Worm (Caenorhabditis elegans): Measurements from ENCODE around the gene nhr-192.

DNA sequence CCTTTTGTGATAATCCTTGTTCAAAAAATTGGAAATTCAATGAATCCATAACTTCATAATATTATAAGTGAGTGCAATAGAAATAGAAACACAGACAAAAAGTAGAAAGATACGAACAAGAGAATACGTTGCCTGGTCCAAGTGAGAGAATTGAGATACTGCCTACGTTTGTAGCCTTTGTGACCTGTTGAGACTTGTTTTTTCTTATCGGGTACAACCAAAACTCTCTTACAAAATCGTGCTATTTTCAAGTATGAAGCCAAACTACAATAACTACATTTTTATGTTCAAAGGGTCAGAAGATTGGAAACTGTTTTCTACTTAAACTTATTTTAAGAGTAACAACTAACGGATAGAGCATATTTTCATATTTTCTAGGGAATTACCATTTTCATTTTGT is 11.2 kb upstream of the nhr-192 start, which contains the start of gene nhr-205:
- TF ChIP-seq ets-4 (tag; optimal IDR thresholded peaks at IDR 0.05) (no peak), ama-1 (optimal IDR thresholded peaks at IDR 0.05) (no peak), elt-2 (tag; optimal IDR thresholded peaks at IDR 0.05) (no peak), pqm-1 (tag; optimal IDR thresholded peaks at IDR 0.05) (no peak), ref-2 (tag; optimal IDR thresholded peaks at IDR 0.05) (no peak), eyg-1 (tag; optimal IDR thresholded peaks at IDR 0.05) (no peak), pat-9 (tag; optimal IDR thresholded peaks at IDR 0.05) (no peak), tbx-2 (tag; optimal IDR thresholded peaks at IDR 0.05) (no peak), nhr-11 (tag; optimal IDR thresholded peaks at IDR 0.05) (no peak), pag-3 (tag; optimal IDR thresholded peaks at IDR 0.05; ENCODE audit: borderline replicate concordance) (no peak), Y22D7AL.16 (tag; optimal IDR thresholded peaks at IDR 0.05) (no peak), nhr-232 (tag; optimal IDR thresholded peaks at IDR 0.05) (no peak)

Data from whole organism, late embryonic.